Fruit fly (Drosophila melanogaster) whole organism, adult: Measurements from ENCODE around the gene CG1246.

Experiments
- CG11617 ChIP-seq: fragments of 200-800 bp; sonication (Bioruptor generic); optimal IDR thresholded peaks from 2 replicates; lab custom pipeline; 2017; ENCODE audit warnings: mild to moderate bottlenecking, missing biosample characterization, missing genetic modification reagents, missing genetic modification characterization
- CG12768 ChIP-seq: fragments of 200-800 bp; sonication (Bioruptor generic); optimal IDR thresholded peaks from 2 replicates; lab custom pipeline; 2017; ENCODE audit warnings: missing biosample characterization, missing genetic modification characterization, mild to moderate bottlenecking, moderate library complexity, missing genetic modification reagents
- CG14711 ChIP-seq: fragments of 200-800 bp; sonication (Bioruptor generic); optimal IDR thresholded peaks from 2 replicates; lab custom pipeline; 2018; ENCODE audit warnings: missing biosample characterization, mild to moderate bottlenecking, missing genetic modification characterization, moderate library complexity
- CG1620 ChIP-seq: fragments of 200-800 bp; sonication (Bioruptor generic); optimal IDR thresholded peaks from 2 replicates; lab custom pipeline; 2016; ENCODE audit warnings: missing biosample characterization, missing genetic modification characterization
- CG33017 ChIP-seq: fragments of 200-800 bp; sonication (Bioruptor generic); optimal IDR thresholded peaks from 2 replicates; lab custom pipeline; 2018; ENCODE audit warnings: missing biosample characterization, mild to moderate bottlenecking, missing genetic modification characterization, moderate library complexity
- CG5204 ChIP-seq: fragments of 200-800 bp; sonication (Bioruptor generic); optimal IDR thresholded peaks from 2 replicates; lab custom pipeline; 2016; ENCODE audit warnings: missing biosample characterization, missing genetic modification characterization
- CG7045 ChIP-seq: fragments of 200-800 bp; sonication (Bioruptor generic); optimal IDR thresholded peaks from 2 replicates; lab custom pipeline; 2017; ENCODE audit warnings: missing biosample characterization, mild to moderate bottlenecking, missing genetic modification characterization
- CG7101 ChIP-seq: fragments of 200-800 bp; sonication (Bioruptor generic); optimal IDR thresholded peaks from 2 replicates; lab custom pipeline; 2018; ENCODE audit warnings: missing biosample characterization, mild to moderate bottlenecking, missing genetic modification characterization, moderate library complexity
- Clk ChIP-seq: fragments of 200-800 bp; sonication (Bioruptor generic); optimal IDR thresholded peaks from 2 replicates; lab custom pipeline; 2017; ENCODE audit warnings: missing biosample characterization, missing genetic modification characterization
- Crg-1 ChIP-seq: fragments of 200-800 bp; sonication (Bioruptor generic); optimal IDR thresholded peaks from 2 replicates; lab custom pipeline; 2016; ENCODE audit warnings: missing biosample characterization, missing genetic modification characterization
- Hr96 ChIP-seq: fragments of 200-800 bp; sonication (Bioruptor generic); optimal IDR thresholded peaks from 2 replicates; lab custom pipeline; 2016; ENCODE audit warnings: missing biosample characterization, missing genetic modification characterization
- Mnt ChIP-seq: fragments of 200-800 bp; sonication (Bioruptor generic); optimal IDR thresholded peaks from 2 replicates; lab custom pipeline; 2016; ENCODE audit warnings: missing biosample characterization, mild to moderate bottlenecking, missing genetic modification characterization
- bab1 ChIP-seq: fragments of 200-800 bp; sonication (Bioruptor generic); optimal IDR thresholded peaks from 3 replicates; lab custom pipeline; 2019; ENCODE audit warnings: missing biosample characterization, mild to moderate bottlenecking, missing genetic modification characterization, moderate library complexity
- cic ChIP-seq: fragments of 200-800 bp; sonication (Bioruptor generic); optimal IDR thresholded peaks from 2 replicates; lab custom pipeline; 2017; ENCODE audit warnings: missing biosample characterization, mild to moderate bottlenecking, missing genetic modification characterization, moderate library complexity
- cnc ChIP-seq, 2 experiments: fragments of >200 bp; optimal IDR thresholded peaks; 2 replicates each; lab custom pipeline; 2017
- kay ChIP-seq: fragments of 200-800 bp; sonication (Bioruptor generic); peaks from one replicate; lab custom pipeline; 2016; ENCODE audit warnings: missing biosample characterization, missing genetic modification characterization, borderline replicate concordance
- ovo ChIP-seq: fragments of 200-800 bp; sonication (Bioruptor generic); optimal IDR thresholded peaks from 2 replicates; lab custom pipeline; 2016; ENCODE audit warnings: missing biosample characterization, missing genetic modification characterization
- pad ChIP-seq: fragments of 200-800 bp; sonication (Bioruptor generic); optimal IDR thresholded peaks from 3 replicates; lab custom pipeline; 2017; ENCODE audit warnings: missing biosample characterization, missing genetic modification characterization, mild to moderate bottlenecking, moderate library complexity, missing genetic modification reagents
- tj ChIP-seq: fragments of 200-800 bp; sonication (Bioruptor generic); optimal IDR thresholded peaks from 3 replicates; lab custom pipeline; 2017; ENCODE audit warnings: missing biosample characterization, mild to moderate bottlenecking, missing genetic modification characterization, moderate library complexity
- toe ChIP-seq: fragments of 200-800 bp; sonication (Bioruptor generic); optimal IDR thresholded peaks from 2 replicates; lab custom pipeline; 2016; ENCODE audit warnings: missing biosample characterization, missing genetic modification characterization

Gene CG1246

dm6 chr3L:2631406-2631805 lies 16.4 kb upstream of the CG1246 start, which contains the start of the genes CG42245 and MEP-1:
Gene CG42245 (plus strand): TSS chr3L:2631715.
Gene MEP-1 (plus strand): TSS chr3L:2631715.
- TF ChIP-seq CG11617 (peak; percentile 51), CG7101 (tag; lab: Kevin White, UChicago) (peak; percentile 67), CG12768 (peak; percentile 17), CG33017 (tag; lab: Kevin White, UChicago) (peak; percentile 59), ovo (GFP tag; lab: Kevin White, UChicago) (peak; percentile 24), tj (no peak), CG5204 (GFP tag; lab: Kevin White, UChicago) (peak; percentile 61), Crg-1 (peak; percentile 53), Clk (GFP tag; lab: Kevin White, UChicago) (peak; percentile 37), cic (GFP tag; lab: Kevin White, UChicago) (no peak), CG1620 (GFP tag; lab: Kevin White, UChicago) (peak; percentile 70), CG14711 (tag; lab: Kevin White, UChicago) (peak; percentile 64), bab1 (GFP tag; lab: Kevin White, UChicago) (peak; percentile 22), toe (GFP tag; lab: Kevin White, UChicago) (peak; percentile 78), Hr96 (GFP tag; lab: Kevin White, UChicago) (peak; percentile 65), cnc (optimal IDR thresholded peaks at IDR 0.05; lab: Kevin White, UChicago) (no peak), kay (GFP tag; lab: Kevin White, UChicago) (no peak), Mnt (GFP tag; lab: Kevin White, UChicago) (peak; percentile 66), pad (GFP tag; lab: Kevin White, UChicago) (peak; percentile 52), CG7045 (GFP tag; lab: Kevin White, UChicago) (peak; percentile 45)

DNA sequence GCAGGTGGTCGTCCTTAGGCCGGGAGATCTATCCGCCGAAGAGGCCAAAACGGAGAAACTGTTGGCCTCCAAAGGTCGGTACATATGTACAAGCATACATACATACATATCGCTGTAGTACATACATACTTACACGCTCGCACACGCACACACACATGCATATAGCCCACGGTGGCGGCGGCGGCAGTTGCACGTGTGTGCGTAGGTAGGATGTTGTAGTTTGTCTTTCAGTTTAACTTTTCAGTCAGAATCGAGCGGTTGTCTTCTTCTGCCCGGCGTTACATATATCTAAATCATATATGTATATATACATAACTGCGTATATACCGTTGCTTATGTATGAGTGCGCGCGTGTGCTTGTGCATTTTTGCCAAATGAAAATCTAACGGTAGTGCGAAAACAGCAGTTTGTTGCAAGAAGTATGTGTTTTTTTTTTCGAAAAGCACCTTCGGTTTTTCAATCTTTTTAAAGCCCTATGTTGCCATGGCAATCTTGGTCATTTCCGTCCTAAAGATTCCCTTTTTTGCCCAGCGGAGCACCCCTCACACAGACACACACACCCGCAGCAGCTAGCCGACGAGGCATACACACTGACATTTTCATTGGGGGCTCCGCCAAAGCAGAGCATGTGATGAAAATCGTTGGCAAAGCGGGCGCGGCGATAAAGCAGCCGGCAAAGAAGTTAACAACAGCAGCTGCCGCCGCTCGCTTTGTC lies 15.6 kb upstream of the CG1246 start:
- TF ChIP-seq CG7101 (tag; lab: Kevin White, UChicago), result no peak
- no peak for TF ChIP-seq bab1 (GFP tag; lab: Kevin White, UChicago)
- no peak for TF ChIP-seq Clk (GFP tag; lab: Kevin White, UChicago)

dm6 chr3L:2632763-2633100 lies 15.1 kb upstream of the CG1246 start:
- TF ChIP-seq CG7101 (tag; lab: Kevin White, UChicago) (no peak), Clk (GFP tag; lab: Kevin White, UChicago) (no peak), toe (GFP tag; lab: Kevin White, UChicago) (no peak), ovo (GFP tag; lab: Kevin White, UChicago) (no peak), Mnt (GFP tag; lab: Kevin White, UChicago) (peak; percentile 8), tj (peak; percentile 24), cic (GFP tag; lab: Kevin White, UChicago) (peak; percentile 74), CG1620 (GFP tag; lab: Kevin White, UChicago) (no peak), bab1 (GFP tag; lab: Kevin White, UChicago) (no peak), CG7045 (GFP tag; lab: Kevin White, UChicago) (no peak), CG12768 (no peak)

DNA sequence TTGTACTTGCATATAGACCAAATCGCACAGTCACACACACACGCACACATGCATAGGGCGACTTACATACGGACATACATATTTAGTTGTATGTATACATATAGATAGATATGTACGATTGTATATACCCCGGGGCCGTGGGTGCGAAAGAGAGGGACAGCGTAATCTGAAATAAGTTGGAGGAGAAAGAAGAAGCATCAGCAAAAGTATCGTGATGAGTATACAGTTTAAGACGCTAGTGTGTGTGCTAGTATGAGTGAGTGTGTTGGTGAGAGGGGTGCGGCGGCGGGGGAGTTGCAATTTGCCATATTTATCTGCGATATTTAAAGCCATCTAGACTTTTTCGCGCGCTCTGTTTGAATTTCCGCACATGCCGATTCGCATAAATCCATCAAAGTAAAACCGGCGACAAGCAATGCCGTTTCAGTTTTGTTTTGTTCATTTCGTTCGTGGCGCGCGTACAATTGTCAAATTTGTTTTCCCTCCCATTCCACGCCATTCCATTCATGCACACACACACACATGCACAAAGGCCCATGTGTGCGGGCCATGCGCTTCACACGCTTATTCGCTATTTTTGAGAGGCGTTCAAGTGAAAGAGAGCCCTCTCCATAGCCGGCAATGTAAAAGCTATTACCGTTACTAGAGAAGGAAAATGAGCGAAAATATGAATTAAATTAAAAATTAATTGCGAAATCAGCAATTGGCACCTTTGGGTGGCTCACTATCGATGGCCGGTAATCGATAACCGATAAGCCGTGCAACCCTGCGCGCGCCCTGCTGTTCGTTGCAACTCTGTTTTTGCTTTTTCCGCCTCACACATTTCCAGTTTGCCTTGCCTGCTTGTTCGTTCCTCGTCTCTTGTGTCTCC lies 12.7 kb upstream of the CG1246 start:
- peak; percentile 86 for TF ChIP-seq CG7101 (tag; lab: Kevin White, UChicago)
- peak; percentile 52 for TF ChIP-seq Clk (GFP tag; lab: Kevin White, UChicago)
- TF ChIP-seq CG12768, result peak; percentile 78
- peak; percentile 93 for TF ChIP-seq Mnt (GFP tag; lab: Kevin White, UChicago)
- peak; percentile 97 for TF ChIP-seq cic (GFP tag; lab: Kevin White, UChicago)
- TF ChIP-seq kay (GFP tag; lab: Kevin White, UChicago), result peak; percentile 49
- TF ChIP-seq cnc (optimal IDR thresholded peaks at IDR 0.05; lab: Kevin White, UChicago), result peak in 1 of 2 experiments; percentile 13
- peak; percentile 82 for TF ChIP-seq Hr96 (GFP tag; lab: Kevin White, UChicago)
- peak; percentile 74 for TF ChIP-seq CG5204 (GFP tag; lab: Kevin White, UChicago)
- peak; percentile 77 for TF ChIP-seq CG1620 (GFP tag; lab: Kevin White, UChicago)
- TF ChIP-seq toe (GFP tag; lab: Kevin White, UChicago), result peak; percentile 67
- TF ChIP-seq CG33017 (tag; lab: Kevin White, UChicago), result peak; percentile 56
- TF ChIP-seq CG11617, result peak; percentile 93
- TF ChIP-seq pad (GFP tag; lab: Kevin White, UChicago), result peak; percentile 80
- TF ChIP-seq ovo (GFP tag; lab: Kevin White, UChicago), result peak; percentile 73
- TF ChIP-seq bab1 (GFP tag; lab: Kevin White, UChicago), result peak; percentile 86
- peak; percentile 88 for TF ChIP-seq Crg-1
- peak; percentile 78 for TF ChIP-seq CG7045 (GFP tag; lab: Kevin White, UChicago)
- peak; percentile 96 for TF ChIP-seq tj
- peak; percentile 91 for TF ChIP-seq CG14711 (tag; lab: Kevin White, UChicago)
